Worm (Caenorhabditis elegans) whole organism, L2 larva: ENCODE results near the gene nspe-5.

Experiments used
- lsy-2 ChIP-seq, 2 experiments: fragments of 150-350 bp in 1 of 2; sonication (generic microtip) in 1 of 2; optimal IDR thresholded peaks; 2 replicates each; lab custom pipeline; 2014 to 2017; ENCODE audit warnings: missing biosample characterization in 2 of 2, missing genetic modification characterization in 2 of 2
- mdl-1 ChIP-seq, 2 experiments: fragments of 150-350 bp in 1 of 2; sonication (generic microtip) in 1 of 2; optimal IDR thresholded peaks; 2 replicates each; lab custom pipeline; 2017; ENCODE audit warnings: missing biosample characterization in 2 of 2, missing genetic modification characterization in 2 of 2
- nhr-237 ChIP-seq: fragments of 150-350 bp; optimal IDR thresholded peaks from 2 replicates; lab custom pipeline; 2014; ENCODE audit warnings: missing biosample characterization, missing genetic modification characterization
- ztf-11 ChIP-seq: sonication (generic microtip); optimal IDR thresholded peaks from 2 replicates; lab custom pipeline; 2017; ENCODE audit warnings: missing biosample characterization, missing genetic modification characterization

ce11 chrII:12677710-12677974, 49.0 kb downstream of the nspe-5 start, which contains the start of gene Y38E10A.22:
- no peak for TF ChIP-seq lsy-2 (tag; optimal IDR thresholded peaks at IDR 0.05; lab: Kevin White, UChicago)
- no peak for TF ChIP-seq mdl-1 (tag; optimal IDR thresholded peaks at IDR 0.05; lab: Kevin White, UChicago)
- TF ChIP-seq nhr-237, result no peak
- TF ChIP-seq ztf-11 (tag; lab: Kevin White, UChicago), result no peak
